Worm (Caenorhabditis elegans) whole organism, L2 larva: Measurements from ENCODE around the gene R12B2.6.

Experiments
- ceh-82 ChIP-seq: fragments of 150-350 bp; optimal IDR thresholded peaks from 2 replicates; lab custom pipeline; 2014; ENCODE audit warnings: missing biosample characterization, missing genetic modification characterization
- nhr-11 ChIP-seq: fragments of 150-350 bp; optimal IDR thresholded peaks from 2 replicates; lab custom pipeline; 2014; ENCODE audit warnings: missing biosample characterization, missing genetic modification characterization
- nhr-129 ChIP-seq: fragments of 150-350 bp; optimal IDR thresholded peaks from 2 replicates; lab custom pipeline; 2014; ENCODE audit warnings: missing biosample characterization, missing genetic modification characterization
- nhr-25 ChIP-seq: fragments of 150-350 bp; sonication (generic microtip); optimal IDR thresholded peaks from 3 replicates; lab custom pipeline; 2014; ENCODE audit warnings: missing biosample characterization, missing genetic modification characterization
- nhr-77 ChIP-seq: fragments of 150-350 bp; optimal IDR thresholded peaks from 2 replicates; lab custom pipeline; 2014; ENCODE audit warnings: missing biosample characterization, missing genetic modification characterization
- unc-62 ChIP-seq: fragments of 150-350 bp; optimal IDR thresholded peaks from 2 replicates; lab custom pipeline; 2014; ENCODE audit warnings: missing biosample characterization, missing genetic modification reagents, missing genetic modification characterization

ce11 chrIII:5824450-5824972 lies 9.4 kb downstream of the R12B2.6 start:
- TF ChIP-seq nhr-129 (tag; lab: Kevin White, UChicago) = no peak
- TF ChIP-seq unc-62 (GFP tag; lab: Kevin White, UChicago) = no peak
- TF ChIP-seq nhr-25 (tag; lab: Kevin White, UChicago) = no peak
- TF ChIP-seq nhr-11 (tag; lab: Kevin White, UChicago) = no peak
- no peak for TF ChIP-seq ceh-82 (tag; lab: Kevin White, UChicago)
- no peak for TF ChIP-seq nhr-77 (tag; lab: Kevin White, UChicago)
